Worm (Caenorhabditis elegans) whole organism, L4 larva: ENCODE data around the gene mvb-12.
A peak's percentile ranks its signal among the peaks of the same experiment; 100 is the strongest.

Experiments used
- T20F7.1 ChIP-seq: fragments of 200-800 bp; sonication (Bioruptor generic); optimal IDR thresholded peaks from 2 replicates; lab custom pipeline; 2018; ENCODE audit warnings: mild to moderate bottlenecking, missing genetic modification characterization, missing compliant biosample characterization
- Y48G9A.11 ChIP-seq: fragments of 200-800 bp; sonication (Bioruptor generic); IDR thresholded peaks from 2 replicates; pipeline ENCODE4 v1.3.6; 2022; ENCODE audit warnings: missing genetic modification reagents, missing genetic modification characterization, missing compliant biosample characterization
- Y5F2A.4 ChIP-seq: fragments of 200-800 bp; sonication (Bioruptor generic); optimal IDR thresholded peaks from 2 replicates; lab custom pipeline; 2018; ENCODE audit warnings: mild to moderate bottlenecking, missing genetic modification characterization, missing compliant biosample characterization
- ZK337.2 ChIP-seq: fragments of 200-800 bp; sonication (Bioruptor generic); IDR thresholded peaks from 2 replicates; pipeline ENCODE4 v1.3.6; 2022; ENCODE audit warnings: missing genetic modification reagents, missing genetic modification characterization, missing compliant biosample characterization
- ZK546.5 ChIP-seq, 2 experiments: sonication (generic microtip); optimal IDR thresholded peaks; 2 replicates each; lab custom pipeline; 2017; ENCODE audit warnings: missing biosample characterization in 2 of 2, missing genetic modification characterization in 2 of 2
- aha-1 ChIP-seq: fragments of 150-350 bp; peaks from one replicate; lab custom pipeline; 2014; ENCODE audit warnings: missing biosample characterization, missing genetic modification characterization
- arid-1 ChIP-seq: fragments of 200-800 bp; sonication (Bioruptor generic); conservative IDR thresholded peaks from 2 replicates; pipeline ENCODE4 v1.3.6; 2022; ENCODE audit warnings: missing genetic modification reagents, missing genetic modification characterization, missing compliant biosample characterization
- attf-4 ChIP-seq: sonication (generic microtip); optimal IDR thresholded peaks from 3 replicates; lab custom pipeline; 2017; ENCODE audit warnings: missing biosample characterization, missing genetic modification characterization
- ceh-20 ChIP-seq: fragments of 200-800 bp; sonication (Bioruptor generic); IDR thresholded peaks from 2 replicates; pipeline ENCODE4 v1.3.6; 2022; ENCODE audit warnings: missing genetic modification reagents, missing genetic modification characterization, missing compliant biosample characterization
- cey-2 ChIP-seq: sonication (generic microtip); optimal IDR thresholded peaks from 3 replicates; lab custom pipeline; 2017; ENCODE audit warnings: missing genetic modification characterization, mild to moderate bottlenecking, missing compliant biosample characterization, antibody characterized with exemption, borderline replicate concordance; ENCODE audit not compliant: insufficient read depth
- ctbp-1 ChIP-seq: fragments of 200-800 bp; sonication (Bioruptor generic); IDR thresholded peaks from 2 replicates; pipeline ENCODE4 v1.3.6; 2022; ENCODE audit warnings: missing genetic modification reagents, missing genetic modification characterization, missing compliant biosample characterization
- daf-16 ChIP-seq, 3 experiments: sonication (generic microtip); optimal IDR thresholded peaks; 2 replicates each; lab custom pipeline; 2016 to 2017; ENCODE audit warnings: missing genetic modification characterization in 3 of 3, missing genetic modification reagents in 3 of 3, mild to moderate bottlenecking in 2 of 3, missing compliant biosample characterization in 2 of 3, missing biosample characterization in 1 of 3, moderate library complexity in 1 of 3
- dmd-6 ChIP-seq: fragments of 200-800 bp; sonication (Bioruptor generic); IDR thresholded peaks from 2 replicates; pipeline ENCODE4 v1.3.6; 2022; ENCODE audit warnings: missing genetic modification reagents, missing genetic modification characterization, missing compliant biosample characterization
- dmd-8 ChIP-seq: fragments of 200-800 bp; sonication (Bioruptor generic); IDR thresholded peaks from 2 replicates; pipeline ENCODE4 v1.3.6; 2022; ENCODE audit warnings: missing genetic modification characterization, missing compliant biosample characterization
- dve-1 ChIP-seq: sonication (generic microtip); optimal IDR thresholded peaks from 2 replicates; lab custom pipeline; 2017; ENCODE audit warnings: antibody characterized with exemption, mild to moderate bottlenecking, missing genetic modification characterization, missing compliant biosample characterization; ENCODE audit not compliant: insufficient read depth
- egl-27 ChIP-seq: sonication (generic microtip); optimal IDR thresholded peaks from 3 replicates; lab custom pipeline; 2017; ENCODE audit warnings: missing biosample characterization, missing genetic modification reagents, missing genetic modification characterization
- hlh-11 ChIP-seq: fragments of 200-800 bp; sonication (Bioruptor generic); optimal IDR thresholded peaks from 2 replicates; lab custom pipeline; 2018; ENCODE audit warnings: mild to moderate bottlenecking, missing genetic modification characterization, missing compliant biosample characterization
- hlh-30 ChIP-seq: sonication (generic microtip); optimal IDR thresholded peaks from 2 replicates; lab custom pipeline; 2017; ENCODE audit warnings: antibody characterized with exemption, mild to moderate bottlenecking, missing genetic modification characterization, missing compliant biosample characterization; ENCODE audit not compliant: insufficient read depth
- jun-1 ChIP-seq: fragments of 150-350 bp; optimal IDR thresholded peaks from 2 replicates; lab custom pipeline; 2014; ENCODE audit warnings: missing biosample characterization, missing genetic modification reagents, missing genetic modification characterization
- lin-29 ChIP-seq: fragments of 200-800 bp; sonication (Bioruptor generic); IDR thresholded peaks from 2 replicates; pipeline ENCODE4 v1.3.6; 2022; ENCODE audit warnings: missing genetic modification reagents, missing genetic modification characterization, missing compliant biosample characterization
- lin-38 ChIP-seq: fragments of 200-800 bp; sonication (Bioruptor generic); IDR thresholded peaks from 2 replicates; pipeline ENCODE4 v1.3.6; 2022; ENCODE audit warnings: missing genetic modification reagents, missing genetic modification characterization, missing compliant biosample characterization
- lin-39 ChIP-seq: fragments of 150-350 bp; optimal IDR thresholded peaks from 2 replicates; lab custom pipeline; 2014; ENCODE audit warnings: missing biosample characterization, missing genetic modification reagents, missing genetic modification characterization
- lsy-2 ChIP-seq, 2 experiments: fragments of 150-350 bp in 1 of 2; sonication (generic microtip) in 1 of 2; optimal IDR thresholded peaks; 2 replicates each; lab custom pipeline; 2014 to 2017; ENCODE audit warnings: missing biosample characterization in 2 of 2, missing genetic modification characterization in 2 of 2
- madf-9 ChIP-seq: fragments of 200-800 bp; sonication (Bioruptor generic); conservative IDR thresholded peaks from 2 replicates; pipeline ENCODE4 v1.3.6; 2022; ENCODE audit warnings: missing genetic modification reagents, missing genetic modification characterization, missing compliant biosample characterization
- mdt-29 ChIP-seq: fragments of 200-800 bp; sonication (Bioruptor generic); IDR thresholded peaks from 2 replicates; pipeline ENCODE4 v1.3.6; 2022; ENCODE audit warnings: missing genetic modification reagents, missing genetic modification characterization, missing compliant biosample characterization
- mep-1 ChIP-seq: fragments of 150-350 bp; sonication (generic microtip); optimal IDR thresholded peaks from 3 replicates; lab custom pipeline; 2014; ENCODE audit warnings: missing biosample characterization, missing genetic modification characterization
- mes-2 ChIP-seq: sonication (generic microtip); optimal IDR thresholded peaks from 2 replicates; lab custom pipeline; 2016; ENCODE audit warnings: missing genotype, mild to moderate bottlenecking, missing genetic modification characterization, missing compliant biosample characterization; ENCODE audit not compliant: poor library complexity, severe bottlenecking
- nhr-111 ChIP-seq: fragments of 200-800 bp; sonication (Bioruptor generic); optimal IDR thresholded peaks from 2 replicates; lab custom pipeline; 2018; ENCODE audit warnings: mild to moderate bottlenecking, missing genetic modification characterization, missing compliant biosample characterization
- nhr-28 ChIP-seq: fragments of 150-350 bp; optimal IDR thresholded peaks from 2 replicates; lab custom pipeline; 2014; ENCODE audit warnings: missing biosample characterization, missing genetic modification characterization
- nhr-76 ChIP-seq: fragments of 150-350 bp; optimal IDR thresholded peaks from 2 replicates; lab custom pipeline; 2014; ENCODE audit warnings: missing biosample characterization, missing genetic modification characterization
- nhr-77 ChIP-seq: fragments of 150-350 bp; optimal IDR thresholded peaks from 2 replicates; lab custom pipeline; 2014; ENCODE audit warnings: missing biosample characterization, missing genetic modification characterization
- pqm-1 ChIP-seq: sonication (generic microtip); optimal IDR thresholded peaks from 2 replicates; lab custom pipeline; 2017; ENCODE audit warnings: missing biosample characterization, missing genetic modification characterization
- rbr-2 ChIP-seq: sonication (generic microtip); optimal IDR thresholded peaks from 2 replicates; lab custom pipeline; 2016; ENCODE audit warnings: missing genotype, missing genetic modification characterization, missing compliant biosample characterization
- sdz-12 ChIP-seq: fragments of 200-800 bp; sonication (Bioruptor generic); optimal IDR thresholded peaks from 2 replicates; lab custom pipeline; 2018; ENCODE audit warnings: mild to moderate bottlenecking, missing genetic modification characterization, missing compliant biosample characterization
- skn-1 ChIP-seq: fragments of 150-350 bp; optimal IDR thresholded peaks from 2 replicates; lab custom pipeline; 2014; ENCODE audit warnings: missing biosample characterization, missing genetic modification characterization
- snpc-1.2 ChIP-seq: fragments of 200-800 bp; sonication (Bioruptor generic); IDR thresholded peaks from 2 replicates; pipeline ENCODE4 v1.3.6; 2022; ENCODE audit warnings: missing genetic modification reagents, missing genetic modification characterization, missing compliant biosample characterization
- snpc-4 ChIP-seq: fragments of 150-350 bp; optimal IDR thresholded peaks from 2 replicates; lab custom pipeline; 2014; ENCODE audit warnings: missing biosample characterization, missing genetic modification characterization
- tra-1 ChIP-seq: fragments of 200-800 bp; sonication (Bioruptor generic); IDR thresholded peaks from 2 replicates; pipeline ENCODE4 v1.3.6; 2022; ENCODE audit warnings: missing genetic modification reagents, missing genetic modification characterization, missing compliant biosample characterization
- vab-7 ChIP-seq: fragments of 200-800 bp; sonication (Bioruptor generic); IDR thresholded peaks from 2 replicates; pipeline ENCODE4 v1.3.6; 2022; ENCODE audit warnings: missing genetic modification reagents, missing genetic modification characterization, missing compliant biosample characterization
- zag-1 ChIP-seq: fragments of 150-350 bp; optimal IDR thresholded peaks from 2 replicates; lab custom pipeline; 2014; ENCODE audit warnings: missing biosample characterization, missing genetic modification characterization
- zfp-2 ChIP-seq: sonication (generic microtip); optimal IDR thresholded peaks from 2 replicates; lab custom pipeline; 2016; ENCODE audit warnings: mild to moderate bottlenecking, missing genetic modification characterization, missing compliant biosample characterization
- zfp-3 ChIP-seq: fragments of 200-800 bp; sonication (Bioruptor generic); conservative IDR thresholded peaks from 2 replicates; pipeline ENCODE4 v1.3.6; 2022; ENCODE audit warnings: missing genetic modification reagents, missing genetic modification characterization, missing compliant biosample characterization
- zip-2 ChIP-seq: fragments of 150-350 bp; optimal IDR thresholded peaks from 2 replicates; lab custom pipeline; 2014; ENCODE audit warnings: missing biosample characterization, missing genetic modification characterization
- ztf-11 ChIP-seq: fragments of 150-350 bp; optimal IDR thresholded peaks from 2 replicates; lab custom pipeline; 2014; ENCODE audit warnings: missing biosample characterization, missing genetic modification characterization

Gene mvb-12

DNA sequence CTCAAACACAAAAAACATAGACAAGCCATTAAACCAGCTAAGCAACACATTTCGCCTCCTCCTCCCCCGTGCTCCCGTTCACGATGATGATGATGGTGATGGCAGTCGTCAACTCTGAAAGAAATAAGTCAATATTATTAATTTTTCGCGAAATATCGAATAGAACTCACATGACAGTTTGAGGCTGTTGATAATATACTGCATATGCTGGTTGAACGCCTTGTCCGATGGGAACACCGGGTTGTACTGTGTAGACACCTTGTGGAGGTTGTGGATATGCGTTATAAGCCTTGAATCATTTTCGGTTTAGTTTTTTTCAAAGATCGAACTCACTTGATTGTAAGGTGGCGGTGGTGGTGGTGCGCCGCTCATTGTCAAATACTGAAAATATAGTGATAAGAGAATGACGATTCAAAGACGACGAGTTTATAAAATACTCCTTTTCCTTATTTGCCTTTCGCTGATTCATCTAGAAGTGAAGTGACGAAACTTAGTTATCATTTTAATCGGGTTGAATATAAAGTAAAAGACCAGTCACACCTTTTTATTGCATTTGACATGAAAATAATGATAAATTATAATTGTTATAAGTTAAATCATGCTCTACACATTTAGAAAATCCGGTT lies 38.4 kb upstream of the mvb-12 start, which contains the start of gene C33H5.13:
C33H5.13 (minus strand) TSS at position 443 of the 626 bp plus-strand sequence.
- TF ChIP-seq pqm-1 (tag; lab: Kevin White, UChicago) (peak; percentile 90), T20F7.1 (GFP tag; lab: Kevin White, UChicago) (peak; percentile 18), dmd-8 (GFP tag; lab: Robert Waterston, UW) (no peak), ZK546.5 (tag; optimal IDR thresholded peaks at IDR 0.05; lab: Kevin White, UChicago) (no peak), nhr-28 (tag; lab: Kevin White, UChicago) (peak; percentile 49), daf-16 (GFP tag; optimal IDR thresholded peaks at IDR 0.05; lab: Kevin White, UChicago) (no peak), daf-16 (tag; optimal IDR thresholded peaks at IDR 0.05; lab: Kevin White, UChicago) (peak; percentile 44), dve-1 (tag; lab: Kevin White, UChicago) (peak; percentile 50), aha-1 (tag; lab: Kevin White, UChicago) (peak; percentile 71), hlh-11 (tag; lab: Kevin White, UChicago) (peak; percentile 61), dmd-6 (peak; percentile 8; the same call in 1 of the 2 replicates), lsy-2 (tag; optimal IDR thresholded peaks at IDR 0.05; lab: Kevin White, UChicago) (peak in 1 of 2 experiments; percentile 18), nhr-77 (tag; lab: Kevin White, UChicago) (peak; percentile 43), ceh-20 (GFP tag; lab: Robert Waterston, UW) (no peak), skn-1 (no peak)

DNA sequence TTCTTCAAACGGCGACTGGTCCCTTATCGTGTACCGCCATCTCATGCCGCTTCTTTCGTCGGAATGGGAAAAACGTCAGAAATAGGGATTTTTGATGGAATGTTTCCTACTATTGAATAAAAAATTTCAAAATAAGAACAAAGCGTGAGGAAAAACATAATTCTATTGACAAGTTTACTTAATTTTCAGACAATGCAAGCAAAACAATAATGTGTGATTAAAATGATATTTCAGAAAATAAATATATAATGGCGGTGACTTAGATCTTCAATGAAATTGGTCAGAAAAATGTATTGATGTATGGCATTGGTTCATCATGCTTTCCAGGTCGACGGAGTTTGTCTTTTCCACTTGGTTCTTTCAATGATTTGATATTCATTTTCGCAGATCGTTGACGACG lies 35.6 kb upstream of the mvb-12 start, which contains the start of gene ntp-1:
ntp-1 (minus strand) TSS at position 101 of the 400 bp plus-strand sequence.
- TF ChIP-seq nhr-111, result no peak
- TF ChIP-seq lin-29, result no peak
- no peak for TF ChIP-seq sdz-12 (GFP tag; lab: Kevin White, UChicago)
- no peak for TF ChIP-seq rbr-2
- TF ChIP-seq nhr-76 (tag; lab: Kevin White, UChicago), result no peak

DNA sequence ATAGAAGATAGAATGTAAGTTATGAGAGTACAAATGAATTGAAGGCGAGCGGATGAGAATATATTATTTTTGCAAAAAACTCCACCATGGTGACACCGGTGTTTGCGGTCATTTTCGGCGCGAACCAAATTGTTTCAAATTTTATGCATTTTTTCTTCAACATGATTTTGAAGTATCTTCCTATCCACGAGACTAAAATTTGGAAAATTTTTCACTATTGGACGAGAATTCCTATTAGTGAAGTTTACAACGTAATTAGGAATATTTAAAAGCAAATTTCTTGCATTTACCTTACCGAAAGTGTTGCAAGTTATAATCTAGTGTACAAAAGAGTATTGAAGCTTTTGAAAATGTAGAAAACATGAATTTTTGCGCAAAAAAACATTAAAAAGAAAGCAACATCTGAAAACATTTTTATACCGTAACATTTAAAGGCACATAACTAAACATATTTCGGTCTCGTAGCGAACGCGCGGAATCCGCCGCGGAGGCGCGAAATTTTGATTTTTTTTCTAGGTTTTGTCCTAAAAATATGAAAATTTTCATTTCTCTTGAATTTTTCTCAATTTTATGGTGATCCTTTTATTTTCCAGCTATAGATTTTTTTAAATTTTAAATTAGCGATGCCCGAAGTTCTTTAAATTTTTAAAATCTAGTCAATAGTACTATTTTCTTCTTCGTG lies 33.8 kb upstream of the mvb-12 start, which contains the start of gene sgo-1:
sgo-1 (minus strand) TSS at position 51 of the 682 bp plus-strand sequence.
- TF ChIP-seq zag-1 (tag; lab: Kevin White, UChicago) (no peak), hlh-11 (tag; lab: Kevin White, UChicago) (no peak), cey-2 (no peak), ZK546.5 (tag; optimal IDR thresholded peaks at IDR 0.05; lab: Kevin White, UChicago) (no peak), ztf-11 (no peak), zfp-2 (tag; lab: Kevin White, UChicago) (no peak), zfp-3 (no peak), lsy-2 (tag; optimal IDR thresholded peaks at IDR 0.05; lab: Kevin White, UChicago) (no peak), arid-1 (GFP tag; lab: Robert Waterston, UW) (0 out of 2 replicates have a peak, but pooled peaks have one; percentile 51), nhr-28 (tag; lab: Kevin White, UChicago) (no peak), lin-38 (GFP tag; lab: Robert Waterston, UW) (peak; percentile 85), ceh-20 (GFP tag; lab: Robert Waterston, UW) (no peak), mes-2 (no peak), vab-7 (GFP tag; lab: Robert Waterston, UW) (no peak), pqm-1 (tag; lab: Kevin White, UChicago) (no peak), Y5F2A.4 (GFP tag; lab: Kevin White, UChicago) (no peak), mdt-29 (GFP tag; lab: Robert Waterston, UW) (no peak), attf-4 (tag; lab: Kevin White, UChicago) (no peak), lin-39 (tag; lab: Kevin White, UChicago) (no peak), nhr-111 (no peak), madf-9 (no peak), ZK337.2 (GFP tag; lab: Robert Waterston, UW) (no peak), ctbp-1 (GFP tag; lab: Robert Waterston, UW) (no peak), hlh-30 (tag; lab: Kevin White, UChicago) (no peak), tra-1 (GFP tag; lab: Robert Waterston, UW) (no peak), egl-27 (tag; lab: Kevin White, UChicago) (no peak), nhr-76 (tag; lab: Kevin White, UChicago) (no peak), zip-2 (tag; lab: Kevin White, UChicago) (no peak), snpc-1.2 (GFP tag; lab: Robert Waterston, UW) (peak; percentile 87), mep-1 (tag; lab: Kevin White, UChicago) (no peak), snpc-4 (tag; lab: Kevin White, UChicago) (no peak), jun-1 (tag; lab: Kevin White, UChicago) (no peak), Y48G9A.11 (GFP tag; lab: Robert Waterston, UW) (peak; percentile 87)
